Worm (Caenorhabditis elegans): ENCODE data around the gene C07H6.2.

C07H6.2 gene

DNA sequence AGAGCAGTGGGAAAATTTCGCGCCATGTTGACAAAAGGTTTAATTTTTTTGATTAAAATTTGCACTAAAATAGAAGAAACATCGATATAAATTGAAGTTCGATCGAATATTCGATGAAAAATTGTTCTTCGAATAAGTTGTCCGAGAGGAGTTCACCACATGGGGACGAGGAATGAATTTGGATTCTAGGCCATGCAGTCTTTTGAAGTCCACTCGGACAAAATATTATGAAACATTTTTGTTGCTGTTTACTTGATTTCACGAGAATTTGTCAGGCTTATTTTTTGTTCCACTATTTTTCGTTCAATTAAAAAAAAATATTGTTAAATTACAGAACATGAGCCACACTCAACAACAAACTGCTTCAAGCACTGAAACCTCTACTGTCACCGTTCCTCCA is at the start of gene C07H6.2, which contains the start of gene cux-7:
TSS of gene C07H6.2 (plus strand) at position 338 of the 400 bp plus-strand sequence.
TSS of gene cux-7 (minus strand) at position 174 of the 400 bp plus-strand sequence.
- TF ChIP-seq dao-5 (tag; optimal IDR thresholded peaks at IDR 0.05), result peak; percentile 24
- TF ChIP-seq him-1 (tag; optimal IDR thresholded peaks at IDR 0.05), result peak; percentile 93
- TF ChIP-seq W03F9.2 (tag; optimal IDR thresholded peaks at IDR 0.05), result no peak

ce11 chrIII:7478932-7479331 is 41.9 kb upstream of the C07H6.2 start:
- TF ChIP-seq him-1 (tag; optimal IDR thresholded peaks at IDR 0.05), result no peak

- TF ChIP-seq W03F9.2 (tag; optimal IDR thresholded peaks at IDR 0.05) (no peak), dao-5 (tag; optimal IDR thresholded peaks at IDR 0.05) (no peak), him-1 (tag; optimal IDR thresholded peaks at IDR 0.05) (no peak)
These were observed 36.0 kb upstream of the C07H6.2 start for ce11 chrIII:7484765-7485164.

- TF ChIP-seq W03F9.2 (tag; optimal IDR thresholded peaks at IDR 0.05), result no peak
- TF ChIP-seq dao-5 (tag; optimal IDR thresholded peaks at IDR 0.05), result no peak
- TF ChIP-seq him-1 (tag; optimal IDR thresholded peaks at IDR 0.05), result no peak
These were observed 32.5 kb upstream of the C07H6.2 start for ce11 chrIII:7488303-7488702.

ce11 chrIII:7489055-7489534 is 31.7 kb upstream of the C07H6.2 start, which contains the start of gene mup-4:
Gene mup-4, minus strand, starts transcription at chrIII:7489105.
- TF ChIP-seq him-1 (tag; optimal IDR thresholded peaks at IDR 0.05) (no peak), W03F9.2 (tag; optimal IDR thresholded peaks at IDR 0.05) (no peak), dao-5 (tag; optimal IDR thresholded peaks at IDR 0.05) (no peak)

- TF ChIP-seq dao-5 (tag; optimal IDR thresholded peaks at IDR 0.05), result no peak
- no peak for TF ChIP-seq him-1 (tag; optimal IDR thresholded peaks at IDR 0.05)
- no peak for TF ChIP-seq W03F9.2 (tag; optimal IDR thresholded peaks at IDR 0.05)
These were observed 30.7 kb upstream of the C07H6.2 start for ce11 chrIII:7490061-7490460.

ce11 chrIII:7491931-7492330 is 28.9 kb upstream of the C07H6.2 start:
- TF ChIP-seq W03F9.2 (tag; optimal IDR thresholded peaks at IDR 0.05) (no peak), him-1 (tag; optimal IDR thresholded peaks at IDR 0.05) (no peak), dao-5 (tag; optimal IDR thresholded peaks at IDR 0.05) (no peak)

DNA sequence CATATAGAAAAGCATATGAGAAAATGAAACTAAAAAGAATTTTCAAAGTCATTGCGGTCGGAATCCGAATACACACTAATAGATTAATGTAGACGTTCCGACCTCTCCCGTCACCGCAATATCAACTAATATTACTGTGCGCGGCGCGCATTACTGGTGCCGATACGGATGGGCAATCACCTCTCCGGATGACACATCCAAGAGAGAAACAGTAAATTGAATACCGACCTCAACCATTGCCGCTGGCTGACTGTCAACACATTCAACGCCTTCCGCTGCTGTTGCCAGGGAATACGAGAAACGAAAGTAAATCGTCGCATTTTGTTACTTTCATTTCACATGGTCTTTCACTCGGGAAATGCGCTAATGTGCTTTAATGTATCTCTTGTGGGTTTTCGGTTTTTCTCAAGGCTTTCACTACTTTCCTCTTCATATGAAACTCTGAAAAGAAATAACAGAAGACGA is 25.9 kb upstream of the C07H6.2 start:
- TF ChIP-seq dao-5 (tag; optimal IDR thresholded peaks at IDR 0.05), result no peak
- TF ChIP-seq W03F9.2 (tag; optimal IDR thresholded peaks at IDR 0.05), result no peak
- TF ChIP-seq him-1 (tag; optimal IDR thresholded peaks at IDR 0.05), result no peak

DNA sequence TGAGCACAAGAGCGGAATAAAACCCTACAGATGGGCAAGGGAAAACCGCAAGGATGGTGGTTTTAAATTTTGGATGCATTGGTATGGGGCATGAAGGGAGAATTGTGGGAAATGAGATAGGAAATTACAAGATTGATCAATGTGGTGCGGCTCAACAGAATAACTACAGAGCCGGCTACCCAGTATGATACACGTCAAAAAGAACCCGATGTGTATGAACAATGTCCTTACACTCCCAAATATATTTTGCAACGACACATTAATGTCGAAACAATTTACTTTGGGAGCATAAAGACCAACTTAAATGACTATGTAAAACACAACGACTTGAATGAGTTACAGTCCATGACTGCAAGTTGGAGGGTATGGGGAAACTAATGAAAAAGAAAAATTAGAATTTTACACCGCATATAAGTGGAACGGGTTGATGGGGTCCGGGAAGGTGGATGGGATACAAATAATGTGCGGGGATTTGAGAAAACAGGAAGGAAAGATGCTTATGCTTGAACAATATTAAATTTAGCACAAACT is 25.1 kb upstream of the C07H6.2 start:
- TF ChIP-seq dao-5 (tag; optimal IDR thresholded peaks at IDR 0.05), result peak; percentile 30
- TF ChIP-seq him-1 (tag; optimal IDR thresholded peaks at IDR 0.05), result no peak

- TF ChIP-seq dao-5 (tag; optimal IDR thresholded peaks at IDR 0.05) (no peak), him-1 (tag; optimal IDR thresholded peaks at IDR 0.05) (no peak), W03F9.2 (tag; optimal IDR thresholded peaks at IDR 0.05) (no peak)
These were observed 23.0 kb upstream of the C07H6.2 start, which contains the start of gene cgh-1 for ce11 chrIII:7497782-7498266. Gene cgh-1, minus strand, starts transcription at chrIII:7497832.

- TF ChIP-seq dao-5 (tag; optimal IDR thresholded peaks at IDR 0.05), result no peak
- TF ChIP-seq W03F9.2 (tag; optimal IDR thresholded peaks at IDR 0.05), result peak; percentile 86
- no peak for TF ChIP-seq him-1 (tag; optimal IDR thresholded peaks at IDR 0.05)
These were observed 22.5 kb upstream of the C07H6.2 start for ce11 chrIII:7498346-7498745.

ce11 chrIII:7499421-7499902 is 21.3 kb upstream of the C07H6.2 start, which contains the start of the genes C07H6.9 and sap-140:
Gene C07H6.9, minus strand, starts transcription at chrIII:7499471.
Gene sap-140, plus strand, starts transcription at chrIII:7499738.
- no peak for TF ChIP-seq dao-5 (tag; optimal IDR thresholded peaks at IDR 0.05)
- TF ChIP-seq W03F9.2 (tag; optimal IDR thresholded peaks at IDR 0.05), result peak; percentile 83
- TF ChIP-seq him-1 (tag; optimal IDR thresholded peaks at IDR 0.05), result peak; percentile 24

- TF ChIP-seq him-1 (tag; optimal IDR thresholded peaks at IDR 0.05) (no peak), W03F9.2 (tag; optimal IDR thresholded peaks at IDR 0.05) (no peak), dao-5 (tag; optimal IDR thresholded peaks at IDR 0.05) (no peak)
These were observed 13.8 kb upstream of the C07H6.2 start for ce11 chrIII:7506983-7507382.

DNA sequence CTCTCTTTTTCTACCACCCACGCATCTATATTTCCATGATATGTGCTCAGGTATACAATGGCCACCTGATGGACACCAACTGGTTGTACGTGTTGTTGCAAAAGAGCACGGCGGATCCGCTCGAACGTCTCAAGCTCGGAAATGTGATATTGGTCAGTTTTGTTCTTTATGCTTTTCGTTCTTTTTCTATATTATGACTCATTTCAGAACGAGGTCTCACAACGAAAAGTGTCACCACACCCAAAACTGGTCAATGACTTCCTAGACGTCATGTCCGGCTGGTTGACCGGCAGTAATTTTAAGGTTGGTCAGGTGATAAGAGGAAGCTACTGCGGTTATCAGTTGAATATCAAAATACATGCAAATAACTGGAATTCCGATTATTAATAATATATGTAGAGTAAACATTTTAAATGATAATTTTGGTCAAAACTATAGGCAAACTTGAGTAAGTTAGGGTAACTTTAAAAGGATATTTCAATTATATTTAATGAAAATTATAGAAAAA is 12.6 kb upstream of the C07H6.2 start, which contains the start of gene cls-1:
TSS of gene cls-1 (plus strand) at position 51 of the 508 bp plus-strand sequence.
- TF ChIP-seq W03F9.2 (tag; optimal IDR thresholded peaks at IDR 0.05) (no peak), dao-5 (tag; optimal IDR thresholded peaks at IDR 0.05) (no peak), him-1 (tag; optimal IDR thresholded peaks at IDR 0.05) (no peak)
